Worm (Caenorhabditis elegans) whole organism, L1 larva: ENCODE data around the gene Y50D7A.8.

Source experiments
- ama-1 ChIP-seq: fragments of 150-350 bp; optimal IDR thresholded peaks from 2 replicates; lab custom pipeline; 2014
- dpl-1 ChIP-seq, 3 experiments: fragments of 150-350 bp in 2 of 3; sonication (generic microtip) in 1 of 3; optimal IDR thresholded peaks; 2 replicates each; lab custom pipeline; 2014 to 2017; ENCODE audit warnings: missing biosample characterization in 3 of 3, missing genetic modification characterization in 3 of 3, missing genetic modification reagents in 3 of 3
- elt-3 ChIP-seq, 6 experiments: fragments of 150-350 bp in 1 of 6; sonication (generic microtip); optimal IDR thresholded peaks; 2 replicates each; lab custom pipeline; 2017 to 2018; ENCODE audit warnings: missing biosample characterization in 6 of 6, missing genetic modification characterization in 6 of 6, inconsistent platforms in 1 of 6
- jun-1 ChIP-seq: fragments of 150-350 bp; optimal IDR thresholded peaks from 2 replicates; lab custom pipeline; 2014; ENCODE audit warnings: missing biosample characterization, missing genetic modification reagents, missing genetic modification characterization
- lin-35 ChIP-seq, 2 experiments: fragments of 150-350 bp; optimal IDR thresholded peaks; 2 replicates each; lab custom pipeline; 2014; ENCODE audit warnings: missing biosample characterization in 2 of 2, missing genetic modification characterization in 2 of 2, missing genetic modification reagents in 2 of 2
- lin-39 ChIP-seq: fragments of 150-350 bp; optimal IDR thresholded peaks from 2 replicates; lab custom pipeline; 2014; ENCODE audit warnings: missing biosample characterization, missing genetic modification reagents, missing genetic modification characterization
- lir-3 ChIP-seq: sonication (generic microtip); optimal IDR thresholded peaks from 2 replicates; lab custom pipeline; 2016; ENCODE audit warnings: mild to moderate bottlenecking, missing genetic modification characterization, moderate library complexity, missing compliant biosample characterization; ENCODE audit not compliant: poor library complexity
- nhr-12 ChIP-seq: sonication (generic microtip); optimal IDR thresholded peaks from 2 replicates; lab custom pipeline; 2017; ENCODE audit warnings: missing biosample characterization, missing genetic modification characterization
- nhr-237 ChIP-seq: fragments of 150-350 bp; optimal IDR thresholded peaks from 2 replicates; lab custom pipeline; 2014; ENCODE audit warnings: missing biosample characterization, missing genetic modification characterization
- snpc-4 ChIP-seq: fragments of 150-350 bp; optimal IDR thresholded peaks from 2 replicates; lab custom pipeline; 2014; ENCODE audit warnings: missing biosample characterization, missing genetic modification characterization
- sox-4 ChIP-seq: sonication (generic microtip); optimal IDR thresholded peaks from 2 replicates; lab custom pipeline; 2016; ENCODE audit warnings: missing genetic modification characterization, missing compliant biosample characterization
- unc-62 ChIP-seq: fragments of 150-350 bp; optimal IDR thresholded peaks from 2 replicates; lab custom pipeline; 2014; ENCODE audit warnings: missing biosample characterization, missing genetic modification reagents, missing genetic modification characterization
- ztf-11 ChIP-seq, 2 experiments: sonication (generic microtip); optimal IDR thresholded peaks; 2 replicates each; lab custom pipeline; 2016 to 2017; ENCODE audit warnings: missing genetic modification characterization in 2 of 2, missing biosample characterization in 1 of 2, missing compliant biosample characterization in 1 of 2
- ztf-4 ChIP-seq: fragments of 150-350 bp; optimal IDR thresholded peaks from 2 replicates; lab custom pipeline; 2014; ENCODE audit warnings: missing biosample characterization, missing genetic modification characterization

DNA sequence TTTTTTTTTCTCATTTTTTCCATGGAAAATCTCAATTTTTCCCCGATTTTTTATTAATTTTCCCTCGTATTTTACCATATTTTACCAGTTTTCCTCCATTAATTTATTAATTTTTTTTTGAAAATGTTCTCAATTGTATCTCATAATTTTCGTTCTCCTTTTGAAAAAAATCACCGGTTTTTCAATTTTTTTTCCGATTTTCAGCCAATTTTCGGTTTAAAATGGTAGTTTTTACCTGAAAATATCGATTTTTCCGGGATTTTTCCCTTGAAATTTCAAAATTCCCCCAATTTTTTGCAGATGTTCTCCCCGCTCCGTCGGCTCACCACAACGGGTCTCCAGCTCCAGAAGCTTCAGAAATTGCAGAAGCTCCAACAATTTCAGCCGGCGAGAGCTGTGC is 59.2 kb downstream of the Y50D7A.8 start, which contains the start of gene taco-1:
- TF ChIP-seq ztf-11 (tag; optimal IDR thresholded peaks at IDR 0.05; lab: Kevin White, UChicago) (no peak), jun-1 (tag; lab: Kevin White, UChicago) (no peak), lin-35 (GFP tag; optimal IDR thresholded peaks at IDR 0.05; lab: Kevin White, UChicago) (no peak), elt-3 (tag; optimal IDR thresholded peaks at IDR 0.05; lab: Kevin White, UChicago) (no peak), nhr-237 (no peak), sox-4 (tag; lab: Kevin White, UChicago) (no peak), nhr-12 (no peak), lir-3 (tag; lab: Kevin White, UChicago) (no peak), ama-1 (no peak), dpl-1 (GFP tag; optimal IDR thresholded peaks at IDR 0.05; lab: Kevin White, UChicago) (no peak), snpc-4 (tag; lab: Kevin White, UChicago) (no peak), lin-39 (tag; lab: Kevin White, UChicago) (no peak), unc-62 (no peak), ztf-4 (tag; lab: Kevin White, UChicago) (no peak)
